Worm (Caenorhabditis elegans) whole organism, L3 larva: ENCODE measurements around the gene atg-16.2.

Source experiments
- R02D3.7 ChIP-seq: fragments of 150-350 bp; optimal IDR thresholded peaks from 2 replicates; lab custom pipeline; 2014; ENCODE audit warnings: missing biosample characterization, missing genetic modification characterization
- aly-2 ChIP-seq: fragments of 150-350 bp; optimal IDR thresholded peaks from 2 replicates; lab custom pipeline; 2014; ENCODE audit warnings: missing biosample characterization, missing genetic modification characterization
- ama-1 ChIP-seq: fragments of 150-350 bp; optimal IDR thresholded peaks from 2 replicates; lab custom pipeline; 2018
- ceh-16 ChIP-seq: sonication (generic microtip); optimal IDR thresholded peaks from 2 replicates; lab custom pipeline; 2017; ENCODE audit warnings: missing biosample characterization, missing genetic modification characterization
- ceh-82 ChIP-seq: fragments of 150-350 bp; optimal IDR thresholded peaks from 2 replicates; lab custom pipeline; 2014; ENCODE audit warnings: missing biosample characterization, missing genetic modification characterization
- ceh-9 ChIP-seq: sonication (generic microtip); optimal IDR thresholded peaks from 2 replicates; lab custom pipeline; 2018; ENCODE audit warnings: missing biosample characterization, missing genetic modification characterization
- egl-5 ChIP-seq: fragments of 150-350 bp; optimal IDR thresholded peaks from 2 replicates; lab custom pipeline; 2017; ENCODE audit warnings: missing biosample characterization, missing genetic modification reagents, missing genetic modification characterization, inconsistent platforms
- elt-2 ChIP-seq: sonication (generic microtip); optimal IDR thresholded peaks from 2 replicates; lab custom pipeline; 2016; ENCODE audit warnings: missing genetic modification reagents, mild to moderate bottlenecking, missing genetic modification characterization, missing compliant biosample characterization
- elt-3 ChIP-seq, 3 experiments: fragments of 150-350 bp in 1 of 3; sonication (generic microtip) in 2 of 3; optimal IDR thresholded peaks; 2 replicates in 2 of 3; 4 replicates in 1 of 3; lab custom pipeline; 2014 to 2017; ENCODE audit warnings: missing biosample characterization in 3 of 3, missing genetic modification characterization in 3 of 3
- eor-1 ChIP-seq, 2 experiments: fragments of 150-350 bp; optimal IDR thresholded peaks; 2 replicates each; lab custom pipeline; 2014 to 2018; ENCODE audit warnings: missing biosample characterization in 2 of 2, missing genetic modification characterization in 2 of 2
- fkh-10 ChIP-seq: sonication (generic microtip); optimal IDR thresholded peaks from 2 replicates; lab custom pipeline; 2017; ENCODE audit warnings: missing biosample characterization, missing genetic modification reagents, missing genetic modification characterization
- fos-1 ChIP-seq: fragments of 150-350 bp; optimal IDR thresholded peaks from 2 replicates; lab custom pipeline; 2014; ENCODE audit warnings: missing biosample characterization, missing genetic modification characterization
- hmg-11 ChIP-seq: sonication (generic microtip); optimal IDR thresholded peaks from 2 replicates; lab custom pipeline; 2016; ENCODE audit warnings: missing genetic modification characterization, missing compliant biosample characterization
- lin-15B ChIP-seq: fragments of 150-350 bp; optimal IDR thresholded peaks from 2 replicates; lab custom pipeline; 2014; ENCODE audit warnings: missing biosample characterization, missing genetic modification characterization
- lin-39 ChIP-seq: fragments of 150-350 bp; optimal IDR thresholded peaks from 2 replicates; lab custom pipeline; 2018; ENCODE audit warnings: missing biosample characterization, missing genetic modification reagents, missing genetic modification characterization
- lsy-12 ChIP-seq: sonication (generic microtip); optimal IDR thresholded peaks from 2 replicates; lab custom pipeline; 2016; ENCODE audit warnings: mild to moderate bottlenecking, missing genetic modification characterization, missing compliant biosample characterization
- mdl-1 ChIP-seq: fragments of 150-350 bp; optimal IDR thresholded peaks from 2 replicates; lab custom pipeline; 2014; ENCODE audit warnings: missing biosample characterization, missing genetic modification characterization
- nfya-1 ChIP-seq: sonication (generic microtip); optimal IDR thresholded peaks from 2 replicates; lab custom pipeline; 2017; ENCODE audit warnings: missing genetic modification characterization, mild to moderate bottlenecking, missing compliant biosample characterization, antibody characterized with exemption, moderate library complexity; ENCODE audit not compliant: insufficient read depth
- nhr-11 ChIP-seq: fragments of 150-350 bp; optimal IDR thresholded peaks from 2 replicates; lab custom pipeline; 2014; ENCODE audit warnings: missing biosample characterization, missing genetic modification characterization
- nhr-12 ChIP-seq: fragments of 150-350 bp; optimal IDR thresholded peaks from 2 replicates; lab custom pipeline; 2014; ENCODE audit warnings: missing biosample characterization, missing genetic modification characterization
- nhr-23 ChIP-seq: fragments of 150-350 bp; optimal IDR thresholded peaks from 2 replicates; lab custom pipeline; 2014; ENCODE audit warnings: missing biosample characterization, missing genetic modification reagents, missing genetic modification characterization
- nhr-237 ChIP-seq: fragments of 150-350 bp; optimal IDR thresholded peaks from 2 replicates; lab custom pipeline; 2014; ENCODE audit warnings: missing biosample characterization, missing genetic modification characterization
- nhr-25 ChIP-seq: sonication (generic microtip); optimal IDR thresholded peaks from 2 replicates; lab custom pipeline; 2017; ENCODE audit warnings: missing biosample characterization, missing genetic modification characterization
- nhr-28 ChIP-seq: fragments of 150-350 bp; optimal IDR thresholded peaks from 2 replicates; lab custom pipeline; 2014; ENCODE audit warnings: missing biosample characterization, missing genetic modification characterization
- nhr-43 ChIP-seq: sonication (generic microtip); optimal IDR thresholded peaks from 2 replicates; lab custom pipeline; 2016; ENCODE audit warnings: mild to moderate bottlenecking, missing genetic modification characterization, missing compliant biosample characterization; ENCODE audit not compliant: poor library complexity, severe bottlenecking
- nhr-76 ChIP-seq: fragments of 150-350 bp; sonication (generic microtip); optimal IDR thresholded peaks from 5 replicates; lab custom pipeline; 2014; ENCODE audit warnings: missing biosample characterization, missing genetic modification characterization
- nhr-77 ChIP-seq: fragments of 150-350 bp; optimal IDR thresholded peaks from 2 replicates; lab custom pipeline; 2014; ENCODE audit warnings: missing biosample characterization, missing genetic modification characterization
- pha-4 ChIP-seq: fragments of 150-350 bp; optimal IDR thresholded peaks from 2 replicates; lab custom pipeline; 2014; ENCODE audit warnings: missing biosample characterization, missing genetic modification reagents, missing genetic modification characterization
- pqm-1 ChIP-seq: fragments of 150-350 bp; optimal IDR thresholded peaks from 2 replicates; lab custom pipeline; 2017; ENCODE audit warnings: missing biosample characterization, missing genetic modification characterization, inconsistent platforms
- sea-2 ChIP-seq: fragments of 150-350 bp; sonication (generic microtip); optimal IDR thresholded peaks from 4 replicates; lab custom pipeline; 2014; ENCODE audit warnings: missing biosample characterization, missing genetic modification reagents, missing genetic modification characterization
- skn-1 ChIP-seq: fragments of 150-350 bp; optimal IDR thresholded peaks from 2 replicates; lab custom pipeline; 2014; ENCODE audit warnings: missing biosample characterization, missing genetic modification characterization
- snpc-4 ChIP-seq: fragments of 150-350 bp; optimal IDR thresholded peaks from 2 replicates; lab custom pipeline; 2014; ENCODE audit warnings: missing biosample characterization, missing genetic modification characterization
- tbx-2 ChIP-seq: sonication (generic microtip); optimal IDR thresholded peaks from 2 replicates; lab custom pipeline; 2016; ENCODE audit warnings: mild to moderate bottlenecking, missing genetic modification characterization, missing compliant biosample characterization
- unc-39 ChIP-seq: sonication (generic microtip); optimal IDR thresholded peaks from 4 replicates; lab custom pipeline; 2017; ENCODE audit warnings: missing biosample characterization, missing genetic modification characterization
- unc-62 ChIP-seq: fragments of 150-350 bp; sonication (generic microtip); optimal IDR thresholded peaks from 4 replicates; lab custom pipeline; 2014; ENCODE audit warnings: missing biosample characterization, missing genetic modification reagents, missing genetic modification characterization
- zag-1 ChIP-seq: fragments of 150-350 bp; optimal IDR thresholded peaks from 2 replicates; lab custom pipeline; 2014; ENCODE audit warnings: missing biosample characterization, missing genetic modification characterization
- ztf-4 ChIP-seq: fragments of 150-350 bp; optimal IDR thresholded peaks from 2 replicates; lab custom pipeline; 2014; ENCODE audit warnings: missing biosample characterization, missing genetic modification characterization

atg-16.2 gene

DNA sequence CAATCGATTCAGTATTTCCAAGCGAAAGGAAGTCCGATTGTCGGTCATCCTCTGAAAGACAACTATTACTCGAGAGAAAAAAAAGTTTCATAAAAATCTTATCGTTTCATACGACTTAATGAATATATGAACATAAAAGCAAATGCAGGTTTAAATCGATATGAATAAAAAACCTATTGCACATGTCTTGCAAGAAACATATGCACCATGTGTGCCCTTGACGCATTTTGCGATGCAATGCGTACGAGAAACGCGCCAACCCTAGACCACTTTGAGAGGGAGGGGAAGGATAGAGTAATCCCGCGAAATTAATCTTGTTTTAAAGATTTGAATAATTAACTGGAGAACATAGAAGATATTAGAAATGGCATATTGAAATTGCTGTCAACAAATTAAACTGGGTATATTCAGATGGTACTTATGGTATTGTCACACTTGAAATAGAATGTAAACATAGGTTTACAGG lies at the start of gene atg-16.2:
atg-16.2 (minus strand) TSS at position 51 of the 466 bp plus-strand sequence.
- TF ChIP-seq lin-15B (peak; percentile 64), unc-62 (GFP tag; lab: Kevin White, UChicago) (no peak), egl-5 (tag; lab: Kevin White, UChicago) (peak; percentile 12), nhr-43 (tag; lab: Kevin White, UChicago) (peak; percentile 6), nfya-1 (tag; lab: Kevin White, UChicago) (peak; percentile 58), ceh-16 (tag; lab: Kevin White, UChicago) (no peak), snpc-4 (tag; lab: Kevin White, UChicago) (peak; percentile 82), pha-4 (tag; lab: Kevin White, UChicago) (peak; percentile 84), elt-2 (tag; lab: Kevin White, UChicago) (peak; percentile 39), nhr-25 (peak; percentile 71), lin-39 (tag; lab: Kevin White, UChicago) (peak; percentile 42), elt-3 (tag; optimal IDR thresholded peaks at IDR 0.05; lab: Kevin White, UChicago) (no peak), nhr-76 (tag; lab: Kevin White, UChicago) (no peak)

DNA sequence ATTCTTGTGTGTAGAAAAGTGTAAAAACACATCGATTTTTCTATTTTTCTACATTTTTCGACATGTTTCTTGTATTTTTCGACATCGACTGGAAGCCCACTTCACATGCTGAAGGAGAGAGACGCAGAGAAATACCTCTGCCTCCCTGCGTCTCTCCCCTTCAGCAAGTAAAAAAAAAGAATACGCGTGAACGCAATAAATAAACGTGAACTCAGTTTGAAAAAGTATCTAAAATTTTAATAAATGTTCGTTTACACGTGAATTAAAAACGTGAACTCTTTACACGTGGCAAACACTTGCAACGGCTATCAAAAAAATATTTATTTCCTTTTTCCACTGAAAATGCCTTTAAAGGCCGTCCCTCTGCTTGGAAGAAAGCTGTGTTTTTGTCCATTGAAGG lies 49.6 kb upstream of the atg-16.2 start, which contains the start of gene R05G9.1:
R05G9.1 (plus strand) TSS at position 343 of the 400 bp plus-strand sequence.
- TF ChIP-seq ceh-9 = no peak
- no peak for TF ChIP-seq egl-5 (tag; lab: Kevin White, UChicago)
- no peak for TF ChIP-seq nhr-237
- no peak for TF ChIP-seq nhr-12 (tag; lab: Kevin White, UChicago)
- TF ChIP-seq nhr-25 = no peak
- no peak for TF ChIP-seq pha-4 (tag; lab: Kevin White, UChicago)
- no peak for TF ChIP-seq ztf-4
- no peak for TF ChIP-seq pqm-1 (tag; lab: Kevin White, UChicago)
- no peak for TF ChIP-seq ama-1 (lab: Kevin White, UChicago)
- TF ChIP-seq hmg-11 (tag; lab: Kevin White, UChicago) = no peak
- TF ChIP-seq sea-2 (GFP tag; lab: Kevin White, UChicago) = no peak
- TF ChIP-seq tbx-2 (tag; lab: Kevin White, UChicago) = no peak
- TF ChIP-seq lsy-12 (tag; lab: Kevin White, UChicago) = no peak
- no peak for TF ChIP-seq unc-62 (GFP tag; lab: Kevin White, UChicago)
- no peak for TF ChIP-seq mdl-1 (tag; lab: Kevin White, UChicago)
- no peak for TF ChIP-seq nhr-28 (tag; lab: Kevin White, UChicago)
- TF ChIP-seq nfya-1 (tag; lab: Kevin White, UChicago) = no peak
- no peak for TF ChIP-seq nhr-77 (tag; lab: Kevin White, UChicago)
- TF ChIP-seq, all 47 proteins: peak for 0

DNA sequence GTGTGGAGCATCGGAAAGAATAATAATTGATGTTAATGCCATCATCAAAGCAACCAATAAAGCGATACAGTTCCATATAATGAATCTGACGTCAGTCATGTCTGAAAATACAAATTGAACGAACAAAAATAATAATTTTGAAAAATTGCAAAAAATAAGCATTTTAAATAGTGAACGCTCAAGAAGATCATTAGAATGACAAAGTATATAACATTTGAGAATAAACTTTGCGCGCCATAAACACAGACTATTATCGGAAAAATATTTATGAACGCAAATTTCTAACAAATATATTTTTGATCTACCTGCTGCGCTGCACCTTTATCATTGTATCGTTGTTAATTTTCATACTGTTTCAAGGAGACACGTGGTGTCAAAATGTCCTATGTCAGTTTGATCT lies 48.2 kb upstream of the atg-16.2 start, which contains the start of gene R05G9.3:
R05G9.3 (minus strand) TSS at position 101 of the 400 bp plus-strand sequence.
- TF ChIP-seq nhr-28 (tag; lab: Kevin White, UChicago) = no peak
- no peak for TF ChIP-seq ceh-82 (tag; lab: Kevin White, UChicago)
- no peak for TF ChIP-seq tbx-2 (tag; lab: Kevin White, UChicago)
- TF ChIP-seq R02D3.7 (tag; lab: Kevin White, UChicago) = no peak
- no peak for TF ChIP-seq nfya-1 (tag; lab: Kevin White, UChicago)
- no peak for TF ChIP-seq ztf-4
- no peak for TF ChIP-seq eor-1 (tag; optimal IDR thresholded peaks at IDR 0.05; lab: Kevin White, UChicago)
- no peak for TF ChIP-seq ceh-16 (tag; lab: Kevin White, UChicago)

DNA sequence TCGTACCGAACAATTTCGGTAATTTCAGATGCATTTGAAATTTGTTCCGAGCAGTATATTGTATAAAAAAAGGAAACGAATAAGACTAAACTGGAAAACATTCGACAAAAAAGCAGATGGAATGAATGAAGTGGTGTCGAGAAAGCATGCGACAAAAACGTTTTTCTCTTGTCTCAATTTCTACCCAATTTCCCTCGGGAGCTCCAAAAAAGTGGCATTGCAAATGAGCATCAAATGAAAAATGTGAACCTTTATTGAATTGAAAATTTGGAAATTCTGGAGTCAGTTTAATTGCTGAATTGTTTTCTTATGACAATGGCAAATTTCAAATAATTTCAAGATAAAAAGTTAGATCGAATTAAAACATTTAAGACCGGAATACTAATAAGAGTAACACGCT lies 47.0 kb upstream of the atg-16.2 start, which contains the start of gene R05G9.5:
R05G9.5 (minus strand) TSS at position 101 of the 400 bp plus-strand sequence.
- TF ChIP-seq nhr-76 (tag; lab: Kevin White, UChicago) (no peak), lin-39 (tag; lab: Kevin White, UChicago) (no peak), ceh-82 (tag; lab: Kevin White, UChicago) (no peak), nhr-23 (no peak), pqm-1 (tag; lab: Kevin White, UChicago) (no peak), aly-2 (no peak)

DNA sequence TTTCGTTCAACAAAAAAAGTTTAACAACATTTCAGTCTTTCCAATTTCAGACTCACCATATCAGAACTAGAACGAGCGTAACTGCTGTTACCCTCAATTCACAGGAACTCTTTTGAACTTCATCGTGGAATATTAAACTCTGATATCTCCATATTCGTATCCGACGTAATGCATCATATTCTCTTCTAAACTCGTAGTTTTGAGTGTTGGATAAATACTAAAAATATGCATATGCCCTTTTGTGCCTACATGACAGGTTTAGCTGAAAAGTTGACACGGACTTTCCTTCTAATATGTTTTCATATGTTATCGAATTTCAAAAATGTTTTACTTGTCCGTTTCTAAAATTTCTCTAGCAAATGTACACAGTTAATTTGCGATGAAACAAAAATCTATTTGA lies 45.9 kb upstream of the atg-16.2 start, which contains the start of gene twk-49:
twk-49 (minus strand) TSS at position 101 of the 400 bp plus-strand sequence.
- TF ChIP-seq nhr-76 (tag; lab: Kevin White, UChicago) (no peak), unc-39 (tag; lab: Kevin White, UChicago) (no peak), nhr-43 (tag; lab: Kevin White, UChicago) (no peak), nhr-25 (no peak), sea-2 (GFP tag; lab: Kevin White, UChicago) (no peak), pqm-1 (tag; lab: Kevin White, UChicago) (no peak), egl-5 (tag; lab: Kevin White, UChicago) (no peak), lin-39 (tag; lab: Kevin White, UChicago) (no peak), tbx-2 (tag; lab: Kevin White, UChicago) (no peak), pha-4 (tag; lab: Kevin White, UChicago) (no peak), skn-1 (tag; lab: Kevin White, UChicago) (no peak), nhr-11 (tag; lab: Kevin White, UChicago) (no peak), unc-62 (GFP tag; lab: Kevin White, UChicago) (no peak), fkh-10 (no peak), zag-1 (tag; lab: Kevin White, UChicago) (no peak), fos-1 (tag; lab: Kevin White, UChicago) (no peak)
